Worm (Caenorhabditis elegans) whole organism, L1 larva: Measurements from ENCODE around the gene gst-44.

Experiments
- ceh-63 ChIP-seq: fragments of 200-800 bp; sonication (Bioruptor generic); optimal IDR thresholded peaks from 2 replicates; lab custom pipeline; 2018; ENCODE audit warnings: mild to moderate bottlenecking, missing genetic modification characterization, missing compliant biosample characterization
- fkh-4 ChIP-seq: sonication (generic microtip); optimal IDR thresholded peaks from 2 replicates; lab custom pipeline; 2016; ENCODE audit warnings: missing compliant biosample characterization, missing genetic modification characterization, borderline replicate concordance
- hpl-2 ChIP-seq: fragments of 150-350 bp; optimal IDR thresholded peaks from 2 replicates; lab custom pipeline; 2014; ENCODE audit warnings: missing biosample characterization, missing genetic modification reagents, missing genetic modification characterization
- lin-13 ChIP-seq: fragments of 150-350 bp; optimal IDR thresholded peaks from 2 replicates; lab custom pipeline; 2014; ENCODE audit warnings: missing biosample characterization, missing genetic modification reagents, missing genetic modification characterization
- lin-15B ChIP-seq: fragments of 150-350 bp; sonication (generic microtip); optimal IDR thresholded peaks from 3 replicates; lab custom pipeline; 2014; ENCODE audit warnings: missing biosample characterization, missing genetic modification characterization
- lin-35 ChIP-seq, 2 experiments: fragments of 150-350 bp; optimal IDR thresholded peaks; 2 replicates each; lab custom pipeline; 2014; ENCODE audit warnings: missing biosample characterization in 2 of 2, missing genetic modification characterization in 2 of 2, missing genetic modification reagents in 2 of 2
- lsy-2 ChIP-seq, 2 experiments: fragments of 150-350 bp; optimal IDR thresholded peaks; 2 replicates each; lab custom pipeline; 2014; ENCODE audit warnings: missing biosample characterization in 2 of 2, missing genetic modification characterization in 2 of 2
- mep-1 ChIP-seq: fragments of 150-350 bp; optimal IDR thresholded peaks from 2 replicates; lab custom pipeline; 2014; ENCODE audit warnings: missing biosample characterization, missing genetic modification characterization
- nhr-19 ChIP-seq: fragments of 200-800 bp; sonication (Bioruptor generic); conservative IDR thresholded peaks from 2 replicates; pipeline ENCODE4 v1.3.6; 2022; ENCODE audit warnings: missing genetic modification characterization, missing compliant biosample characterization
- nhr-20 ChIP-seq: sonication (generic microtip); optimal IDR thresholded peaks from 2 replicates; lab custom pipeline; 2016; ENCODE audit warnings: mild to moderate bottlenecking, missing genetic modification characterization, missing compliant biosample characterization
- nhr-71 ChIP-seq: sonication (generic microtip); optimal IDR thresholded peaks from 2 replicates; lab custom pipeline; 2016; ENCODE audit warnings: mild to moderate bottlenecking, missing genetic modification characterization, moderate library complexity, missing compliant biosample characterization
- nhr-76 ChIP-seq: sonication (generic microtip); optimal IDR thresholded peaks from 2 replicates; lab custom pipeline; 2017; ENCODE audit warnings: missing biosample characterization, missing genetic modification characterization
- pqm-1 ChIP-seq: sonication (generic microtip); optimal IDR thresholded peaks from 3 replicates; lab custom pipeline; 2017; ENCODE audit warnings: missing biosample characterization, missing genetic modification characterization
- unc-130 ChIP-seq: fragments of 150-350 bp; optimal IDR thresholded peaks from 2 replicates; lab custom pipeline; 2017; ENCODE audit warnings: missing biosample characterization, missing genetic modification characterization, inconsistent platforms
- unc-86 ChIP-seq: sonication (generic microtip); optimal IDR thresholded peaks from 2 replicates; lab custom pipeline; 2016; ENCODE audit warnings: missing genetic modification characterization, missing compliant biosample characterization
- unc-98 ChIP-seq: fragments of 200-800 bp; sonication (Bioruptor generic); IDR thresholded peaks from 2 replicates; pipeline ENCODE4 v1.3.6; 2022; ENCODE audit warnings: missing genetic modification characterization, missing compliant biosample characterization

Gene gst-44

ce11 chrV:16435510-16435909, 44.8 kb downstream of the gst-44 start, which contains the start of the genes F26D2.13 and F26D2.14:
Gene F26D2.13 (minus strand): TSS chrV:16435610.
Gene F26D2.14 (plus strand): TSS chrV:16435855.
- TF ChIP-seq lin-35 (GFP tag; optimal IDR thresholded peaks at IDR 0.05; lab: Kevin White, UChicago) (no peak), nhr-71 (tag; lab: Kevin White, UChicago) (no peak)

ce11 chrV:16437546-16437945, 46.9 kb downstream of the gst-44 start, which contains the start of gene F26D2.15:
Gene F26D2.15 (plus strand): TSS chrV:16437846.
- TF ChIP-seq lin-15B (tag; lab: Kevin White, UChicago) = no peak
- TF ChIP-seq pqm-1 (tag; lab: Kevin White, UChicago) = no peak
- TF ChIP-seq ceh-63 (GFP tag; lab: Kevin White, UChicago) = no peak
- no peak for TF ChIP-seq fkh-4
- no peak for TF ChIP-seq nhr-19 (GFP tag; lab: Robert Waterston, UW)
- no peak for TF ChIP-seq unc-130 (tag; lab: Kevin White, UChicago)
- TF ChIP-seq nhr-76 (tag; lab: Kevin White, UChicago) = no peak
- TF ChIP-seq nhr-20 (tag; lab: Kevin White, UChicago) = no peak
- no peak for TF ChIP-seq unc-86 (tag; lab: Kevin White, UChicago)
- TF ChIP-seq hpl-2 = no peak
- TF ChIP-seq lsy-2 (tag; optimal IDR thresholded peaks at IDR 0.05; lab: Kevin White, UChicago) = no peak
- TF ChIP-seq lin-13 (GFP tag; lab: Kevin White, UChicago) = no peak
- no peak for TF ChIP-seq mep-1 (tag; lab: Kevin White, UChicago)
- no peak for TF ChIP-seq unc-98
